Worm (Caenorhabditis elegans) whole organism, early embryonic: Measurements from ENCODE around the gene nhr-257.

Source experiments
- B0310.2 ChIP-seq: sonication (generic microtip); optimal IDR thresholded peaks from 2 replicates; lab custom pipeline; 2016; ENCODE audit warnings: mild to moderate bottlenecking, missing genetic modification characterization, missing compliant biosample characterization
- F13C5.2 ChIP-seq: sonication (generic microtip); optimal IDR thresholded peaks from 2 replicates; lab custom pipeline; 2017; ENCODE audit warnings: mild to moderate bottlenecking, missing genetic modification characterization, inconsistent platforms, missing compliant biosample characterization
- aly-1 ChIP-seq: sonication (generic microtip); optimal IDR thresholded peaks from 2 replicates; lab custom pipeline; 2016; ENCODE audit warnings: missing genetic modification characterization, missing compliant biosample characterization
- ama-1 ChIP-seq: fragments of 150-350 bp; optimal IDR thresholded peaks from 2 replicates; lab custom pipeline; 2014
- ceh-13 ChIP-seq: fragments of 200-800 bp; sonication (Bioruptor generic); optimal IDR thresholded peaks from 2 replicates; lab custom pipeline; 2018; ENCODE audit warnings: mild to moderate bottlenecking, missing genetic modification characterization, missing compliant biosample characterization
- ceh-36 ChIP-seq: sonication (generic microtip); optimal IDR thresholded peaks from 2 replicates; lab custom pipeline; 2016; ENCODE audit warnings: missing genetic modification characterization, inconsistent platforms, missing compliant biosample characterization
- ets-7 ChIP-seq: sonication (generic microtip); optimal IDR thresholded peaks from 2 replicates; lab custom pipeline; 2016; ENCODE audit warnings: missing genotype, missing genetic modification characterization, missing compliant biosample characterization
- flt-1 ChIP-seq: fragments of 200-800 bp; sonication (Bioruptor generic); IDR thresholded peaks from 2 replicates; pipeline ENCODE4 v1.3.6; 2022; ENCODE audit warnings: missing genetic modification characterization, missing compliant biosample characterization
- hmbx-1 ChIP-seq: sonication (generic microtip); optimal IDR thresholded peaks from 2 replicates; lab custom pipeline; 2016; ENCODE audit warnings: mild to moderate bottlenecking, missing genetic modification characterization, missing compliant biosample characterization
- hmg-4 ChIP-seq: fragments of 200-800 bp; sonication (Bioruptor generic); optimal IDR thresholded peaks from 2 replicates; lab custom pipeline; 2018; ENCODE audit warnings: mild to moderate bottlenecking, missing genetic modification characterization, missing compliant biosample characterization
- hnd-1 ChIP-seq: sonication (generic microtip); optimal IDR thresholded peaks from 2 replicates; lab custom pipeline; 2016; ENCODE audit warnings: missing genetic modification characterization, missing compliant biosample characterization
- pes-1 ChIP-seq: fragments of 200-800 bp; sonication (Bioruptor generic); IDR thresholded peaks from 2 replicates; pipeline ENCODE4 v1.3.6; 2022; ENCODE audit warnings: missing genetic modification reagents, missing genetic modification characterization, missing compliant biosample characterization
- scrt-1 ChIP-seq: fragments of 200-800 bp; sonication (Bioruptor generic); IDR thresholded peaks from 2 replicates; pipeline ENCODE4 v1.3.6; 2022; ENCODE audit warnings: missing genetic modification characterization, missing compliant biosample characterization
- sea-1 ChIP-seq: fragments of 200-800 bp; sonication (Bioruptor generic); conservative IDR thresholded peaks from 2 replicates; pipeline ENCODE4 v1.3.6; 2022; ENCODE audit warnings: missing genetic modification characterization, missing compliant biosample characterization
- tbx-11 ChIP-seq: fragments of 200-800 bp; sonication (Bioruptor generic); IDR thresholded peaks from 2 replicates; pipeline ENCODE4 v1.3.6; 2022; ENCODE audit warnings: missing genetic modification characterization, missing compliant biosample characterization
- tbx-37 ChIP-seq: fragments of 200-800 bp; sonication (Bioruptor generic); conservative IDR thresholded peaks from 2 replicates; pipeline ENCODE4 v1.3.6; 2022; ENCODE audit warnings: missing genetic modification reagents, missing genetic modification characterization, missing compliant biosample characterization
- tra-4 ChIP-seq: sonication (generic microtip); optimal IDR thresholded peaks from 2 replicates; lab custom pipeline; 2017; ENCODE audit warnings: missing genetic modification characterization, missing compliant biosample characterization

nhr-257 gene

ce11 chrII:3829623-3830022 is 23.1 kb upstream of the nhr-257 start:
- TF ChIP-seq hmg-4 (GFP tag; lab: Kevin White, UChicago) (no peak), ceh-13 (GFP tag; lab: Kevin White, UChicago) (no peak), tbx-37 (no peak), F13C5.2 (tag; lab: Kevin White, UChicago) (no peak), ets-7 (tag; lab: Kevin White, UChicago) (no peak), flt-1 (GFP tag; lab: Robert Waterston, UW) (no peak), hmbx-1 (tag; lab: Kevin White, UChicago) (no peak), B0310.2 (tag; lab: Kevin White, UChicago) (no peak), scrt-1 (GFP tag; lab: Robert Waterston, UW) (no peak), pes-1 (GFP tag; lab: Robert Waterston, UW) (no peak), aly-1 (tag; lab: Kevin White, UChicago) (no peak), ama-1 (lab: Kevin White, UChicago) (no peak), ceh-36 (tag; lab: Kevin White, UChicago) (no peak), sea-1 (GFP tag; lab: Robert Waterston, UW) (no peak)

- TF ChIP-seq hmg-4 (GFP tag; lab: Kevin White, UChicago) (no peak), tbx-37 (no peak), B0310.2 (tag; lab: Kevin White, UChicago) (no peak), ets-7 (tag; lab: Kevin White, UChicago) (no peak), pes-1 (GFP tag; lab: Robert Waterston, UW) (no peak), ceh-36 (tag; lab: Kevin White, UChicago) (no peak), aly-1 (tag; lab: Kevin White, UChicago) (no peak)
Observed at ce11 chrII:3832383-3832782, 20.4 kb upstream of the nhr-257 start, which contains the start of gene F54D10.9. Gene F54D10.9 (minus strand): TSS chrII:3832483.

ce11 chrII:3835915-3836314 is 16.8 kb upstream of the nhr-257 start, which contains the start of gene oac-4:
Gene oac-4 (minus strand): TSS chrII:3836015.
- TF ChIP-seq B0310.2 (tag; lab: Kevin White, UChicago) = no peak
- TF ChIP-seq ceh-13 (GFP tag; lab: Kevin White, UChicago) = no peak
- TF ChIP-seq ceh-36 (tag; lab: Kevin White, UChicago) = no peak
- no peak for TF ChIP-seq scrt-1 (GFP tag; lab: Robert Waterston, UW)
- TF ChIP-seq sea-1 (GFP tag; lab: Robert Waterston, UW) = no peak
- no peak for TF ChIP-seq aly-1 (tag; lab: Kevin White, UChicago)
- TF ChIP-seq hmbx-1 (tag; lab: Kevin White, UChicago) = no peak
- TF ChIP-seq flt-1 (GFP tag; lab: Robert Waterston, UW) = no peak
- no peak for TF ChIP-seq tra-4 (tag; lab: Kevin White, UChicago)
- TF ChIP-seq hnd-1 = no peak
- TF ChIP-seq ets-7 (tag; lab: Kevin White, UChicago) = no peak
- no peak for TF ChIP-seq tbx-11 (GFP tag; lab: Robert Waterston, UW)
- no peak for TF ChIP-seq pes-1 (GFP tag; lab: Robert Waterston, UW)
- TF ChIP-seq hmg-4 (GFP tag; lab: Kevin White, UChicago) = no peak
- no peak for TF ChIP-seq tbx-37
- TF ChIP-seq ama-1 (lab: Kevin White, UChicago) = no peak
- no peak for TF ChIP-seq F13C5.2 (tag; lab: Kevin White, UChicago)

DNA sequence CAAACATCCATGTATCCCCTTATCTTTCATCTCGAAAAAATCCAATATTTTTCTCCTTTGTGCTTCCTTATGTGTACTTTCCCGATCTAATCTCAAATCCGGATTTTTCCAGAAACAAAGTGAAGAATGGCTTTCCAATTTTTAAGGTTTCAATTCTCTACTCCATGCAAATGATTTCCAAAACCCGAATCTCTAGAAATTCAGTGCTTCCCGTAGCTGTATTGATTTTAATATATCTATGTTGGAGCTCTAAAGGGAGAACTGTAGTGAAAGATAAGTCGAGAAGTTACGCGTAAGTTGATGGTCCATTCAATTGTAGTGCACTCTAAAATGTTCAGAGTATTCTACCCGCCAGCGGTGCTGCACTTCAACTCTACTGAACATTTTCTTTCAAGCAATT is 13.2 kb upstream of the nhr-257 start, which contains the start of gene C17A2.4:
TSS of gene C17A2.4 (plus strand) at position 301 of the 400 bp plus-strand sequence.
- no peak for TF ChIP-seq hnd-1
- TF ChIP-seq tbx-11 (GFP tag; lab: Robert Waterston, UW) = no peak
- no peak for TF ChIP-seq pes-1 (GFP tag; lab: Robert Waterston, UW)
- no peak for TF ChIP-seq hmbx-1 (tag; lab: Kevin White, UChicago)
- TF ChIP-seq ama-1 (lab: Kevin White, UChicago) = no peak
- TF ChIP-seq ceh-13 (GFP tag; lab: Kevin White, UChicago) = no peak

ce11 chrII:3843305-3843704 is 9.4 kb upstream of the nhr-257 start, which contains the start of the genes C17A2.7 and C17A2.3:
Gene C17A2.7 (minus strand): TSS chrII:3843405.
Gene C17A2.3 (plus strand): TSS chrII:3843609.
- TF ChIP-seq tbx-37 (no peak), ceh-13 (GFP tag; lab: Kevin White, UChicago) (no peak), tbx-11 (GFP tag; lab: Robert Waterston, UW) (no peak), B0310.2 (tag; lab: Kevin White, UChicago) (no peak), F13C5.2 (tag; lab: Kevin White, UChicago) (no peak), ceh-36 (tag; lab: Kevin White, UChicago) (no peak)

ce11 chrII:3846028-3846427 is 6.7 kb upstream of the nhr-257 start, which contains the start of gene C17A2.2:
Gene C17A2.2 (plus strand): TSS chrII:3846328.
- TF ChIP-seq scrt-1 (GFP tag; lab: Robert Waterston, UW) (no peak), tbx-11 (GFP tag; lab: Robert Waterston, UW) (no peak), F13C5.2 (tag; lab: Kevin White, UChicago) (no peak), hnd-1 (no peak), tbx-37 (no peak), ceh-13 (GFP tag; lab: Kevin White, UChicago) (no peak), ceh-36 (tag; lab: Kevin White, UChicago) (no peak)

DNA sequence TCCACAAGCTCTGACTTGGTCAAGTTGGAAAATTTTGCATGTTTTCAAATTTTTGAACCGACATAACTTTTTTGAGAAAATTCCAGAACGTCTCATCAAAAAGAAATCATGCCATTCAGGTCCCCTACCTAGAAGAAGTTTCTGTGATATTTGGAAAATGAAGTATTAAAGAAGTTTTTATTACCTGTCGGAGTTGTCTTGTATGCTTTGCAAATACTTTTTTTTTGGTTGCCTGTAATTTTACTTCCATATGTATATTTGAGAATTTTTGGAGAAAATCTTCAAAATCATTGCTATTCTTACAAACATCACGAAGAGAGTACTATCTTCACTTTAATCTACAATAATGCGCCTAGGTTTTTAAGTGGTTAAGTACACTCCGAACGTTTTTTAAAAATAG is 2.1 kb upstream of the nhr-257 start, which contains the start of gene nhr-72:
TSS of gene nhr-72 (minus strand) at position 101 of the 400 bp plus-strand sequence.
- TF ChIP-seq ceh-13 (GFP tag; lab: Kevin White, UChicago) (no peak), tbx-11 (GFP tag; lab: Robert Waterston, UW) (no peak), aly-1 (tag; lab: Kevin White, UChicago) (no peak), ceh-36 (tag; lab: Kevin White, UChicago) (no peak)

DNA sequence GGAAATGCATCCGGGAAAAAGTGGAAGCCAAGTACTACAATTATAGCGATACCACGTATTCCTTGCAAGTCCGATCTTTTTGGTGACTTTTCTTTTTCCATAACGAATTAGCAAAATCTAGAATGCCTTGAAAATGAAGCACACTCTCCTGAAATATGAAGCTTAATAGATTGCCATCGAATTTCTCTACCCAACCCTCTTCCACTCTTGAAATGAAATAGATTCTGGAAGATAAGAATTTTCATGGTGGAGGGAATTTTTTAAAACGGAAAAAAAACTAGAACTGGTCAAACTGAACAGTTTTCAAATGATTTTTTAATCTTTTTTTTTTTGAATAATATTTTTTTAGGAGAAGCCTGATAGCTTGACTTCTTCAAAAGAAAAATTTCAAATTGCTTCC is 8.1 kb downstream of the nhr-257 start, which contains the start of gene oac-11:
TSS of gene oac-11 (minus strand) at position 101 of the 400 bp plus-strand sequence.
- TF ChIP-seq tra-4 (tag; lab: Kevin White, UChicago) (no peak), tbx-11 (GFP tag; lab: Robert Waterston, UW) (no peak), F13C5.2 (tag; lab: Kevin White, UChicago) (no peak), hnd-1 (no peak), B0310.2 (tag; lab: Kevin White, UChicago) (no peak), sea-1 (GFP tag; lab: Robert Waterston, UW) (no peak), tbx-37 (no peak), ets-7 (tag; lab: Kevin White, UChicago) (no peak), ama-1 (lab: Kevin White, UChicago) (no peak), ceh-36 (tag; lab: Kevin White, UChicago) (no peak), ceh-13 (GFP tag; lab: Kevin White, UChicago) (no peak), hmbx-1 (tag; lab: Kevin White, UChicago) (no peak)
